Fruit fly (Drosophila melanogaster) whole organism, adult: Measurements from ENCODE around the gene sea.

Source experiments
- CG11617 ChIP-seq: fragments of 200-800 bp; sonication (Bioruptor generic); optimal IDR thresholded peaks from 2 replicates; lab custom pipeline; 2017; ENCODE audit warnings: mild to moderate bottlenecking, missing biosample characterization, missing genetic modification reagents, missing genetic modification characterization
- CG1620 ChIP-seq: fragments of 200-800 bp; sonication (Bioruptor generic); optimal IDR thresholded peaks from 2 replicates; lab custom pipeline; 2016; ENCODE audit warnings: missing biosample characterization, missing genetic modification characterization
- CG7045 ChIP-seq: fragments of 200-800 bp; sonication (Bioruptor generic); optimal IDR thresholded peaks from 2 replicates; lab custom pipeline; 2017; ENCODE audit warnings: missing biosample characterization, mild to moderate bottlenecking, missing genetic modification characterization
- Clk ChIP-seq: fragments of 200-800 bp; sonication (Bioruptor generic); optimal IDR thresholded peaks from 2 replicates; lab custom pipeline; 2017; ENCODE audit warnings: missing biosample characterization, missing genetic modification characterization
- bab1 ChIP-seq: fragments of 200-800 bp; sonication (Bioruptor generic); optimal IDR thresholded peaks from 3 replicates; lab custom pipeline; 2019; ENCODE audit warnings: missing biosample characterization, mild to moderate bottlenecking, missing genetic modification characterization, moderate library complexity
- kay ChIP-seq: fragments of 200-800 bp; sonication (Bioruptor generic); peaks from one replicate; lab custom pipeline; 2016; ENCODE audit warnings: missing biosample characterization, missing genetic modification characterization, borderline replicate concordance
- pad ChIP-seq: fragments of 200-800 bp; sonication (Bioruptor generic); optimal IDR thresholded peaks from 3 replicates; lab custom pipeline; 2017; ENCODE audit warnings: missing biosample characterization, missing genetic modification characterization, mild to moderate bottlenecking, moderate library complexity, missing genetic modification reagents

- no peak for TF ChIP-seq CG1620 (GFP tag; lab: Kevin White, UChicago)
- no peak for TF ChIP-seq Clk (GFP tag; lab: Kevin White, UChicago)
- no peak for TF ChIP-seq CG7045 (GFP tag; lab: Kevin White, UChicago)
- no peak for TF ChIP-seq pad
- TF ChIP-seq CG11617, result no peak
- no peak for TF ChIP-seq kay (GFP tag; lab: Kevin White, UChicago)
- no peak for TF ChIP-seq bab1 (GFP tag; lab: Kevin White, UChicago)
Observed at dm6 chr3R:11554982-11555381, 11.9 kb downstream of the sea start.
